Fruit fly (Drosophila melanogaster): ENCODE data around the gene Kal1.

Gene Kal1

dm6 chr3R:24105312-24105902, 35.8 kb upstream of the Kal1 start, which contains the start of gene Syx1A (continued):
- no peak for TF ChIP-seq Smox (GFP tag; optimal IDR thresholded peaks at IDR 0.05)
- TF ChIP-seq Lpt (GFP tag; optimal IDR thresholded peaks at IDR 0.05) = no peak
- TF ChIP-seq pdm3 (GFP tag; optimal IDR thresholded peaks at IDR 0.05) = no peak
- no peak for TF ChIP-seq CG1621 (tag; optimal IDR thresholded peaks at IDR 0.05)
- peak; percentile 89 for TF ChIP-seq fkh (GFP tag; optimal IDR thresholded peaks at IDR 0.05)
- no peak for TF ChIP-seq OdsH (GFP tag; optimal IDR thresholded peaks at IDR 0.05)
- TF ChIP-seq CG6792 (GFP tag; optimal IDR thresholded peaks at IDR 0.05) = no peak
- no peak for TF ChIP-seq Met (GFP tag; optimal IDR thresholded peaks at IDR 0.05)

dm6 chr3R:24106059-24106631, 35.0 kb upstream of the Kal1 start:
- TF ChIP-seq svp (GFP tag) = peak; percentile 77
- TF ChIP-seq CG32006 (GFP tag; optimal IDR thresholded peaks at IDR 0.05) = peak; percentile 27
- no peak for TF ChIP-seq fd59A (GFP tag; optimal IDR thresholded peaks at IDR 0.05)
- TF ChIP-seq CG31627 (GFP tag; optimal IDR thresholded peaks at IDR 0.05) = peak; percentile 43
- no peak for TF ChIP-seq eg (GFP tag; IDR thresholded peaks at IDR 0.05)
- no peak for TF ChIP-seq Sox15 (GFP tag; optimal IDR thresholded peaks at IDR 0.05)
- peak; percentile 65 for TF ChIP-seq Eip75B (GFP tag; optimal IDR thresholded peaks at IDR 0.05)
- TF ChIP-seq salr (GFP tag; optimal IDR thresholded peaks at IDR 0.05) = peak in 1 of 2 experiments; percentile 42
- no peak for TF ChIP-seq CG11902 (GFP tag; optimal IDR thresholded peaks at IDR 0.05)
- TF ChIP-seq lz (GFP tag; optimal IDR thresholded peaks at IDR 0.05) = peak; percentile 47
- TF ChIP-seq CG8319 (GFP tag; optimal IDR thresholded peaks at IDR 0.05) = peak; percentile 36
- peak; percentile 71 for TF ChIP-seq CG1621 (tag; optimal IDR thresholded peaks at IDR 0.05)
- peak; percentile 80 for TF ChIP-seq Eip93F (GFP tag; optimal IDR thresholded peaks at IDR 0.05)
- TF ChIP-seq CG8119 (GFP tag; IDR thresholded peaks at IDR 0.05) = no peak
- peak; percentile 81 for TF ChIP-seq esn (GFP tag; optimal IDR thresholded peaks at IDR 0.05)
- TF ChIP-seq CG6163 (GFP tag; IDR thresholded peaks at IDR 0.05) = no peak
- peak; percentile 41 for TF ChIP-seq CG6854 (GFP tag; optimal IDR thresholded peaks at IDR 0.05)
- no peak for TF ChIP-seq CG11294 (GFP tag; IDR thresholded peaks at IDR 0.05)
- peak; percentile 72 for TF ChIP-seq CG6792 (GFP tag; optimal IDR thresholded peaks at IDR 0.05)
- TF ChIP-seq Eip78C (GFP tag) = peak; percentile 92
- peak; percentile 77 for TF ChIP-seq CG3919 (GFP tag; optimal IDR thresholded peaks at IDR 0.05)
- TF ChIP-seq achi (GFP tag; optimal IDR thresholded peaks at IDR 0.05) = peak; percentile 82
- peak; percentile 75 for TF ChIP-seq topi (GFP tag; optimal IDR thresholded peaks at IDR 0.05)
- peak; percentile 78 for TF ChIP-seq pdm3 (GFP tag; optimal IDR thresholded peaks at IDR 0.05)
- peak; percentile 76 for TF ChIP-seq Met (GFP tag; optimal IDR thresholded peaks at IDR 0.05)
- TF ChIP-seq CG4318 (GFP tag; optimal IDR thresholded peaks at IDR 0.05) = no peak
- TF ChIP-seq fkh (GFP tag; optimal IDR thresholded peaks at IDR 0.05) = no peak
- peak; percentile 49 for TF ChIP-seq CG34406 (GFP tag; optimal IDR thresholded peaks at IDR 0.05)
- TF ChIP-seq CG6808 (GFP tag; optimal IDR thresholded peaks at IDR 0.05) = peak; percentile 6
- no peak for TF ChIP-seq CG15336 (GFP tag; IDR thresholded peaks at IDR 0.05)
- peak; percentile 21 for TF ChIP-seq fd85E (GFP tag; optimal IDR thresholded peaks at IDR 0.05)
- no peak for TF ChIP-seq CG6276 (GFP tag; optimal IDR thresholded peaks at IDR 0.05)
- peak; percentile 8 for TF ChIP-seq Lpt (GFP tag; optimal IDR thresholded peaks at IDR 0.05)
- TF ChIP-seq vri (GFP tag; optimal IDR thresholded peaks at IDR 0.05) = peak; percentile 95
- TF ChIP-seq Blimp-1 (GFP tag; optimal IDR thresholded peaks at IDR 0.05) = peak; percentile 38
- peak; percentile 78 for TF ChIP-seq Hr4 (GFP tag; optimal IDR thresholded peaks at IDR 0.05)
- peak; percentile 35 for TF ChIP-seq CG10669 (GFP tag; optimal IDR thresholded peaks at IDR 0.05)
- peak; percentile 68 for TF ChIP-seq acj6 (GFP tag; optimal IDR thresholded peaks at IDR 0.05)
- peak; percentile 59 for TF ChIP-seq CG11762 (GFP tag; optimal IDR thresholded peaks at IDR 0.05; ENCODE audit: insufficient read depth)
- peak; percentile 57 for TF ChIP-seq CG10631 (GFP tag; optimal IDR thresholded peaks at IDR 0.05)
- no peak for TF ChIP-seq CG9139 (GFP tag; optimal IDR thresholded peaks at IDR 0.05)
- TF ChIP-seq Ets21C (GFP tag; optimal IDR thresholded peaks at IDR 0.05) = peak; percentile 44
- TF ChIP-seq CG8632 (GFP tag; optimal IDR thresholded peaks at IDR 0.05) = peak; percentile 39
- peak; percentile 25 for TF ChIP-seq Ets96B (tag; optimal IDR thresholded peaks at IDR 0.05)
- peak; percentile 31 for TF ChIP-seq CG3032 (tag; optimal IDR thresholded peaks at IDR 0.05)
- peak; percentile 67 for TF ChIP-seq Smox (GFP tag; optimal IDR thresholded peaks at IDR 0.05)
- TF ChIP-seq Hr38 (GFP tag; optimal IDR thresholded peaks at IDR 0.05) = no peak

All from whole organism, prepupa.